Fruit fly (Drosophila melanogaster) whole organism, embryonic: ENCODE measurements around the gene Adh.

Experiments used
- Atf-2 ChIP-seq: fragments of 200-800 bp; sonication (Bioruptor generic); optimal IDR thresholded peaks from 2 replicates; lab custom pipeline; 2016; ENCODE audit warnings: missing biosample characterization, missing genetic modification characterization
- Blimp-1 ChIP-seq: fragments of 200-800 bp; sonication (Bioruptor generic); optimal IDR thresholded peaks from 3 replicates; lab custom pipeline; 2018; ENCODE audit warnings: missing biosample characterization, missing genetic modification characterization, mild to moderate bottlenecking, moderate library complexity, missing genetic modification reagents
- CG10321 ChIP-seq: fragments of 200-800 bp; sonication (Bioruptor generic); IDR thresholded peaks from 2 replicates; pipeline ENCODE4 v1.3.6; 2022; ENCODE audit warnings: missing biosample characterization, missing genetic modification characterization
- CG10565 ChIP-seq: fragments of 200-800 bp; sonication (Bioruptor generic); optimal IDR thresholded peaks from 3 replicates; lab custom pipeline; 2016; ENCODE audit warnings: missing biosample characterization, mild to moderate bottlenecking, missing genetic modification characterization
- CG12659 ChIP-seq: fragments of 200-800 bp; sonication (Bioruptor generic); optimal IDR thresholded peaks from 3 replicates; lab custom pipeline; 2017; ENCODE audit warnings: mild to moderate bottlenecking, missing biosample characterization, missing genetic modification reagents, missing genetic modification characterization
- CG12769 ChIP-seq: fragments of 200-800 bp; sonication (Bioruptor generic); optimal IDR thresholded peaks from 2 replicates; lab custom pipeline; 2019; ENCODE audit warnings: missing biosample characterization, mild to moderate bottlenecking, missing genetic modification characterization, moderate library complexity
- CG14667 ChIP-seq: fragments of 200-800 bp; sonication (Bioruptor generic); IDR thresholded peaks from 2 replicates; pipeline ENCODE4 v1.3.6; 2022; ENCODE audit warnings: missing biosample characterization, missing genetic modification characterization
- CG14710 ChIP-seq: fragments of 200-800 bp; sonication (Bioruptor generic); optimal IDR thresholded peaks from 3 replicates; lab custom pipeline; 2019; ENCODE audit warnings: missing biosample characterization, mild to moderate bottlenecking, missing genetic modification characterization, moderate library complexity
- CG14965 ChIP-seq: fragments of 200-800 bp; sonication (Bioruptor generic); optimal IDR thresholded peaks from 2 replicates; lab custom pipeline; 2016; ENCODE audit warnings: missing biosample characterization, missing genetic modification characterization, borderline replicate concordance
- CG17829 ChIP-seq: fragments of 200-800 bp; optimal IDR thresholded peaks from 2 replicates; lab custom pipeline; 2019; ENCODE audit warnings: missing biosample characterization, mild to moderate bottlenecking, missing genetic modification characterization, moderate library complexity
- CG3163 ChIP-seq: fragments of 200-800 bp; sonication (Bioruptor generic); optimal IDR thresholded peaks from 3 replicates; lab custom pipeline; 2016; ENCODE audit warnings: missing biosample characterization, missing genetic modification characterization
- CG34422 ChIP-seq: fragments of 200-800 bp; sonication (Bioruptor generic); IDR thresholded peaks from 3 replicates; pipeline ENCODE4 v1.3.6; 2022; ENCODE audit warnings: missing biosample characterization, missing genetic modification characterization
- CG3995 ChIP-seq: fragments of 200-800 bp; sonication (Bioruptor generic); optimal IDR thresholded peaks from 3 replicates; lab custom pipeline; 2016; ENCODE audit warnings: missing biosample characterization, missing genetic modification characterization
- CG4282 ChIP-seq: fragments of 200-800 bp; sonication (Bioruptor generic); optimal IDR thresholded peaks from 2 replicates; lab custom pipeline; 2016; ENCODE audit warnings: missing biosample characterization, missing genetic modification characterization
- CG5180 ChIP-seq: fragments of 200-800 bp; sonication (Bioruptor generic); optimal IDR thresholded peaks from 3 replicates; lab custom pipeline; 2017; ENCODE audit warnings: missing biosample characterization, missing genetic modification characterization, mild to moderate bottlenecking, moderate library complexity, missing genetic modification reagents
- CG9817 ChIP-seq: fragments of 200-800 bp; sonication (Bioruptor generic); optimal IDR thresholded peaks from 2 replicates; lab custom pipeline; 2018; ENCODE audit warnings: missing biosample characterization, mild to moderate bottlenecking, missing genetic modification characterization, moderate library complexity
- CoRest ChIP-seq: fragments of 200-800 bp; sonication (Bioruptor generic); optimal IDR thresholded peaks from 3 replicates; lab custom pipeline; 2018; ENCODE audit warnings: missing biosample characterization, mild to moderate bottlenecking, missing genetic modification characterization, moderate library complexity
- Dll ChIP-seq: fragments of 200-800 bp; sonication (Bioruptor generic); IDR thresholded peaks from 4 replicates; pipeline ENCODE4 v1.3.6; 2022; ENCODE audit warnings: missing biosample characterization, missing genetic modification characterization; ENCODE audit not compliant: partially characterized antibody
- Doc2 ChIP-seq: fragments of 200-800 bp; sonication (Bioruptor generic); IDR thresholded peaks from 2 replicates; pipeline ENCODE4 v1.3.6; 2022; ENCODE audit warnings: missing biosample characterization, missing genetic modification characterization
- HLH3B ChIP-seq: fragments of 200-800 bp; sonication (Bioruptor generic); IDR thresholded peaks from 2 replicates; pipeline ENCODE4 v1.3.6; 2022; ENCODE audit warnings: missing biosample characterization, missing genetic modification characterization
- HLH54F ChIP-seq: fragments of 200-800 bp; sonication (Bioruptor generic); optimal IDR thresholded peaks from 3 replicates; lab custom pipeline; 2016; ENCODE audit warnings: missing biosample characterization, missing genetic modification characterization
- Jarid2 ChIP-seq: fragments of 200-800 bp; sonication (Bioruptor generic); optimal IDR thresholded peaks from 3 replicates; lab custom pipeline; 2017; ENCODE audit warnings: mild to moderate bottlenecking, missing biosample characterization, missing genetic modification reagents, missing genetic modification characterization
- PHDP ChIP-seq: fragments of 200-800 bp; sonication (Bioruptor generic); optimal IDR thresholded peaks from 3 replicates; lab custom pipeline; 2018; ENCODE audit warnings: missing biosample characterization, mild to moderate bottlenecking, missing genetic modification characterization, moderate library complexity
- Six4 ChIP-seq: fragments of 200-800 bp; sonication (Bioruptor generic); optimal IDR thresholded peaks from 2 replicates; lab custom pipeline; 2016; ENCODE audit warnings: missing biosample characterization, missing genetic modification characterization
- Sry-δ ChIP-seq: fragments of 200-800 bp; sonication (Bioruptor generic); optimal IDR thresholded peaks from 2 replicates; lab custom pipeline; 2016; ENCODE audit warnings: missing biosample characterization, missing genetic modification characterization
- TFAM ChIP-seq: fragments of 200-800 bp; sonication (Bioruptor generic); optimal IDR thresholded peaks from 2 replicates; lab custom pipeline; 2017; ENCODE audit warnings: missing biosample characterization, missing genetic modification characterization, inconsistent platforms
- Tbp ChIP-seq: fragments of >200 bp; optimal IDR thresholded peaks from 2 replicates; lab custom pipeline; 2018; ENCODE audit warnings: missing biosample characterization, missing genetic modification characterization
- bsh ChIP-seq, 2 experiments: fragments of 200-800 bp; sonication (Bioruptor generic); optimal IDR thresholded peaks; 2 replicates each; lab custom pipeline; 2017 to 2018; ENCODE audit warnings: mild to moderate bottlenecking in 2 of 2, missing biosample characterization in 2 of 2, missing genetic modification characterization in 2 of 2, moderate library complexity in 1 of 2
- chinmo ChIP-seq: fragments of 200-800 bp; sonication (Bioruptor generic); IDR thresholded peaks from 4 replicates; pipeline ENCODE4 v1.3.6; 2022; ENCODE audit warnings: missing biosample characterization, missing genetic modification characterization; ENCODE audit not compliant: partially characterized antibody
- crp ChIP-seq, 2 experiments: fragments of 200-800 bp; sonication (Bioruptor generic); optimal IDR thresholded peaks; 2 replicates in 1 of 2; 3 replicates in 1 of 2; lab custom pipeline; 2017; ENCODE audit warnings: missing biosample characterization in 2 of 2, missing genetic modification characterization in 2 of 2, mild to moderate bottlenecking in 1 of 2, moderate library complexity in 1 of 2
- dmrt99B ChIP-seq: fragments of 200-800 bp; sonication (Bioruptor generic); optimal IDR thresholded peaks from 2 replicates; lab custom pipeline; 2018; ENCODE audit warnings: missing biosample characterization, mild to moderate bottlenecking, missing genetic modification characterization, moderate library complexity
- ems ChIP-seq: fragments of 200-800 bp; sonication (Bioruptor generic); optimal IDR thresholded peaks from 3 replicates; lab custom pipeline; 2016; ENCODE audit warnings: missing biosample characterization, missing genetic modification characterization
- esg ChIP-seq: fragments of 200-800 bp; sonication (Bioruptor generic); conservative IDR thresholded peaks from 2 replicates; pipeline ENCODE4 v1.3.6; 2022; ENCODE audit warnings: missing biosample characterization, missing genetic modification characterization
- jing ChIP-seq: fragments of 200-800 bp; sonication (Bioruptor generic); optimal IDR thresholded peaks from 2 replicates; lab custom pipeline; 2018; ENCODE audit warnings: missing biosample characterization, mild to moderate bottlenecking, missing genetic modification characterization
- kay ChIP-seq: fragments of 200-800 bp; sonication (Bioruptor generic); optimal IDR thresholded peaks from 2 replicates; lab custom pipeline; 2016; ENCODE audit warnings: missing biosample characterization, missing genetic modification characterization
- lab ChIP-seq: fragments of 200-800 bp; sonication (Bioruptor generic); optimal IDR thresholded peaks from 3 replicates; lab custom pipeline; 2017; ENCODE audit warnings: missing biosample characterization, missing genetic modification characterization, mild to moderate bottlenecking, moderate library complexity, missing genetic modification reagents
- lmd ChIP-seq: fragments of 200-800 bp; sonication (Bioruptor generic); IDR thresholded peaks from 2 replicates; pipeline ENCODE4 v1.3.6; 2022; ENCODE audit warnings: missing biosample characterization, missing genetic modification characterization
- mld ChIP-seq: fragments of 200-800 bp; sonication (Bioruptor generic); IDR thresholded peaks from 3 replicates; pipeline ENCODE4 v1.3.6; 2022; ENCODE audit warnings: missing biosample characterization, missing genetic modification characterization; ENCODE audit not compliant: partially characterized antibody
- nerfin-1 ChIP-seq: fragments of 200-800 bp; sonication (Bioruptor generic); optimal IDR thresholded peaks from 3 replicates; lab custom pipeline; 2019; ENCODE audit warnings: missing biosample characterization, mild to moderate bottlenecking, missing genetic modification characterization, moderate library complexity
- odd ChIP-seq: fragments of 200-800 bp; sonication (Bioruptor generic); optimal IDR thresholded peaks from 2 replicates; lab custom pipeline; 2017; ENCODE audit warnings: missing biosample characterization, mild to moderate bottlenecking, missing genetic modification characterization
- pita ChIP-seq: fragments of 200-800 bp; sonication (Bioruptor generic); optimal IDR thresholded peaks from 2 replicates; lab custom pipeline; 2017; ENCODE audit warnings: missing biosample characterization, mild to moderate bottlenecking, missing genetic modification characterization
- scrt ChIP-seq: fragments of 200-800 bp; sonication (Bioruptor generic); optimal IDR thresholded peaks from 2 replicates; lab custom pipeline; 2018; ENCODE audit warnings: missing biosample characterization, mild to moderate bottlenecking, missing genetic modification characterization, moderate library complexity
- slbo ChIP-seq: fragments of 200-800 bp; sonication (Bioruptor generic); IDR thresholded peaks from 2 replicates; pipeline ENCODE4 v1.3.6; 2022; ENCODE audit warnings: missing biosample characterization, missing genetic modification characterization
- sr ChIP-seq: fragments of 200-800 bp; sonication (Bioruptor generic); IDR thresholded peaks from 3 replicates; pipeline ENCODE4 v1.3.6; 2022; ENCODE audit warnings: missing biosample characterization, missing genetic modification characterization
- ttk ChIP-seq: fragments of 200-800 bp; sonication (Bioruptor generic); IDR thresholded peaks from 2 replicates; pipeline ENCODE4 v2.1.2; 2022; ENCODE audit warnings: missing biosample characterization, missing genetic modification characterization
- vfl ChIP-seq: fragments of 200-800 bp; sonication (Bioruptor generic); optimal IDR thresholded peaks from 2 replicates; lab custom pipeline; 2016; ENCODE audit warnings: missing biosample characterization, missing genetic modification characterization
- zfh1 ChIP-seq: fragments of 200-800 bp; sonication (Bioruptor generic); IDR thresholded peaks from 3 replicates; pipeline ENCODE4 v1.3.6; 2022; ENCODE audit warnings: missing biosample characterization, missing genetic modification characterization

The Adh gene

dm6 chr2L:14612998-14613955, 2.1 kb upstream of the Adh start (continued):
- TF ChIP-seq chinmo (GFP tag; lab: Robert Waterston, UW) (0 out of 4 replicates have a peak, but pooled peaks have one; percentile 37), CG5180 (GFP tag; lab: Kevin White, UChicago) (peak; percentile 72), Atf-2 (GFP tag; lab: Kevin White, UChicago) (no peak), esg (peak; percentile 55), PHDP (peak; percentile 91), Sry-δ (no peak), pita (GFP tag; lab: Kevin White, UChicago) (no peak), CG3163 (GFP tag; lab: Kevin White, UChicago) (peak; percentile 38), CG34422 (no peak; the same call in 2 of the 3 replicates), bsh (GFP tag; optimal IDR thresholded peaks at IDR 0.05; lab: Kevin White, UChicago) (peak in 1 of 2 experiments; percentile 86), nerfin-1 (tag; lab: Kevin White, UChicago) (peak; percentile 75), CG14710 (peak; percentile 89), zfh1 (peak; percentile 54; the same call in 2 of the 3 replicates), Blimp-1 (GFP tag; lab: Kevin White, UChicago) (peak; percentile 84), CG14667 (GFP tag; lab: Robert Waterston, UW) (no peak), CG17829 (peak; percentile 88), CG12769 (tag; lab: Kevin White, UChicago) (peak; percentile 68), CG12659 (GFP tag; lab: Kevin White, UChicago) (peak; percentile 91), vfl (GFP tag; lab: Kevin White, UChicago) (peak; percentile 39), TFAM (peak; percentile 15), Jarid2 (peak; percentile 62), Six4 (GFP tag; lab: Kevin White, UChicago) (peak; percentile 67), CG4282 (GFP tag; lab: Kevin White, UChicago) (no peak), Dll (no peak), dmrt99B (tag; lab: Kevin White, UChicago) (peak; percentile 89), jing (GFP tag; lab: Kevin White, UChicago) (peak; percentile 55), ttk (GFP tag; lab: Robert Waterston, UW) (peak; percentile 63), kay (peak; percentile 67), CG3995 (peak; percentile 42), CoRest (tag; lab: Kevin White, UChicago) (peak; percentile 93), crp (GFP tag; optimal IDR thresholded peaks at IDR 0.05; lab: Kevin White, UChicago) (peak in 1 of 2 experiments; percentile 45), CG14965 (GFP tag; lab: Kevin White, UChicago) (no peak), CG9817 (peak; percentile 74), lmd (GFP tag; lab: Robert Waterston, UW) (peak; percentile 68), mld (GFP tag; lab: Robert Waterston, UW) (no peak), odd (GFP tag; lab: Kevin White, UChicago) (peak; percentile 86), lab (GFP tag; lab: Kevin White, UChicago) (peak; percentile 88), slbo (GFP tag; lab: Robert Waterston, UW) (peak; percentile 71), Doc2 (GFP tag; lab: Robert Waterston, UW) (no peak), sr (no peak), HLH54F (GFP tag; lab: Kevin White, UChicago) (peak; percentile 25), scrt (GFP tag; lab: Kevin White, UChicago) (peak; percentile 78), CG10321 (GFP tag; lab: Robert Waterston, UW) (no peak), HLH3B (GFP tag; lab: Robert Waterston, UW) (peak; percentile 26; the same call in 1 of the 2 replicates), ems (GFP tag; lab: Kevin White, UChicago) (peak; percentile 15), Tbp (no peak), CG10565 (GFP tag; lab: Kevin White, UChicago) (no peak)
